Worm (Caenorhabditis elegans) whole organism, L3 larva: ENCODE measurements around the gene T28C6.10.
A peak's percentile ranks its signal among the peaks of the same experiment; 100 is the strongest.

Experiments used
- R02D3.7 ChIP-seq: fragments of 150-350 bp; optimal IDR thresholded peaks from 2 replicates; lab custom pipeline; 2014; ENCODE audit warnings: missing biosample characterization, missing genetic modification characterization
- ZK546.5 ChIP-seq: sonication (generic microtip); optimal IDR thresholded peaks from 2 replicates; lab custom pipeline; 2017; ENCODE audit warnings: missing biosample characterization, missing genetic modification characterization
- aly-2 ChIP-seq: fragments of 150-350 bp; optimal IDR thresholded peaks from 2 replicates; lab custom pipeline; 2014; ENCODE audit warnings: missing biosample characterization, missing genetic modification characterization
- ama-1 ChIP-seq: fragments of 150-350 bp; optimal IDR thresholded peaks from 2 replicates; lab custom pipeline; 2018
- ceh-16 ChIP-seq: sonication (generic microtip); optimal IDR thresholded peaks from 2 replicates; lab custom pipeline; 2017; ENCODE audit warnings: missing biosample characterization, missing genetic modification characterization
- ceh-28 ChIP-seq: fragments of 150-350 bp; optimal IDR thresholded peaks from 2 replicates; lab custom pipeline; 2014; ENCODE audit warnings: missing biosample characterization, missing genetic modification reagents, missing genetic modification characterization
- ceh-82 ChIP-seq: fragments of 150-350 bp; optimal IDR thresholded peaks from 2 replicates; lab custom pipeline; 2014; ENCODE audit warnings: missing biosample characterization, missing genetic modification characterization
- ceh-9 ChIP-seq: sonication (generic microtip); optimal IDR thresholded peaks from 2 replicates; lab custom pipeline; 2018; ENCODE audit warnings: missing biosample characterization, missing genetic modification characterization
- daf-12 ChIP-seq: fragments of 150-350 bp; optimal IDR thresholded peaks from 2 replicates; lab custom pipeline; 2014; ENCODE audit warnings: missing biosample characterization, missing genetic modification reagents, missing genetic modification characterization
- egl-5 ChIP-seq: fragments of 150-350 bp; optimal IDR thresholded peaks from 2 replicates; lab custom pipeline; 2017; ENCODE audit warnings: missing biosample characterization, missing genetic modification reagents, missing genetic modification characterization, inconsistent platforms
- elt-1 ChIP-seq: fragments of 150-350 bp; optimal IDR thresholded peaks from 2 replicates; lab custom pipeline; 2014; ENCODE audit warnings: missing biosample characterization, missing genetic modification characterization
- elt-2 ChIP-seq: sonication (generic microtip); optimal IDR thresholded peaks from 2 replicates; lab custom pipeline; 2016; ENCODE audit warnings: missing genetic modification reagents, mild to moderate bottlenecking, missing genetic modification characterization, missing compliant biosample characterization
- eor-1 ChIP-seq, 2 experiments: fragments of 150-350 bp; optimal IDR thresholded peaks; 2 replicates each; lab custom pipeline; 2014 to 2018; ENCODE audit warnings: missing biosample characterization in 2 of 2, missing genetic modification characterization in 2 of 2
- fkh-2 ChIP-seq: fragments of 150-350 bp; optimal IDR thresholded peaks from 2 replicates; lab custom pipeline; 2014; ENCODE audit warnings: missing biosample characterization, missing genetic modification reagents, missing genetic modification characterization
- jun-1 ChIP-seq: fragments of 150-350 bp; optimal IDR thresholded peaks from 2 replicates; lab custom pipeline; 2014; ENCODE audit warnings: missing biosample characterization, missing genetic modification reagents, missing genetic modification characterization
- lin-15B ChIP-seq: fragments of 150-350 bp; optimal IDR thresholded peaks from 2 replicates; lab custom pipeline; 2014; ENCODE audit warnings: missing biosample characterization, missing genetic modification characterization
- lin-39 ChIP-seq: fragments of 150-350 bp; optimal IDR thresholded peaks from 2 replicates; lab custom pipeline; 2018; ENCODE audit warnings: missing biosample characterization, missing genetic modification reagents, missing genetic modification characterization
- lsy-12 ChIP-seq: sonication (generic microtip); optimal IDR thresholded peaks from 2 replicates; lab custom pipeline; 2016; ENCODE audit warnings: mild to moderate bottlenecking, missing genetic modification characterization, missing compliant biosample characterization
- mdl-1 ChIP-seq: fragments of 150-350 bp; optimal IDR thresholded peaks from 2 replicates; lab custom pipeline; 2014; ENCODE audit warnings: missing biosample characterization, missing genetic modification characterization
- mml-1 ChIP-seq: fragments of 150-350 bp; sonication (generic microtip); optimal IDR thresholded peaks from 3 replicates; lab custom pipeline; 2014; ENCODE audit warnings: missing biosample characterization, missing genetic modification characterization
- nfya-1 ChIP-seq: sonication (generic microtip); optimal IDR thresholded peaks from 2 replicates; lab custom pipeline; 2017; ENCODE audit warnings: missing genetic modification characterization, mild to moderate bottlenecking, missing compliant biosample characterization, antibody characterized with exemption, moderate library complexity; ENCODE audit not compliant: insufficient read depth
- nhr-12 ChIP-seq: fragments of 150-350 bp; optimal IDR thresholded peaks from 2 replicates; lab custom pipeline; 2014; ENCODE audit warnings: missing biosample characterization, missing genetic modification characterization
- nhr-23 ChIP-seq: fragments of 150-350 bp; optimal IDR thresholded peaks from 2 replicates; lab custom pipeline; 2014; ENCODE audit warnings: missing biosample characterization, missing genetic modification reagents, missing genetic modification characterization
- nhr-237 ChIP-seq: fragments of 150-350 bp; optimal IDR thresholded peaks from 2 replicates; lab custom pipeline; 2014; ENCODE audit warnings: missing biosample characterization, missing genetic modification characterization
- nhr-25 ChIP-seq: sonication (generic microtip); optimal IDR thresholded peaks from 2 replicates; lab custom pipeline; 2017; ENCODE audit warnings: missing biosample characterization, missing genetic modification characterization
- nhr-28 ChIP-seq: fragments of 150-350 bp; optimal IDR thresholded peaks from 2 replicates; lab custom pipeline; 2014; ENCODE audit warnings: missing biosample characterization, missing genetic modification characterization
- nhr-43 ChIP-seq: sonication (generic microtip); optimal IDR thresholded peaks from 2 replicates; lab custom pipeline; 2016; ENCODE audit warnings: mild to moderate bottlenecking, missing genetic modification characterization, missing compliant biosample characterization; ENCODE audit not compliant: poor library complexity, severe bottlenecking
- nhr-67 ChIP-seq: fragments of 150-350 bp; optimal IDR thresholded peaks from 2 replicates; lab custom pipeline; 2014; ENCODE audit warnings: missing biosample characterization, missing genetic modification characterization
- pha-4 ChIP-seq: fragments of 150-350 bp; optimal IDR thresholded peaks from 2 replicates; lab custom pipeline; 2014; ENCODE audit warnings: missing biosample characterization, missing genetic modification reagents, missing genetic modification characterization
- pqm-1 ChIP-seq: fragments of 150-350 bp; optimal IDR thresholded peaks from 2 replicates; lab custom pipeline; 2017; ENCODE audit warnings: missing biosample characterization, missing genetic modification characterization, inconsistent platforms
- sea-2 ChIP-seq: fragments of 150-350 bp; sonication (generic microtip); optimal IDR thresholded peaks from 4 replicates; lab custom pipeline; 2014; ENCODE audit warnings: missing biosample characterization, missing genetic modification reagents, missing genetic modification characterization
- snpc-4 ChIP-seq: fragments of 150-350 bp; optimal IDR thresholded peaks from 2 replicates; lab custom pipeline; 2014; ENCODE audit warnings: missing biosample characterization, missing genetic modification characterization
- tbx-2 ChIP-seq: sonication (generic microtip); optimal IDR thresholded peaks from 2 replicates; lab custom pipeline; 2016; ENCODE audit warnings: mild to moderate bottlenecking, missing genetic modification characterization, missing compliant biosample characterization
- zag-1 ChIP-seq: fragments of 150-350 bp; optimal IDR thresholded peaks from 2 replicates; lab custom pipeline; 2014; ENCODE audit warnings: missing biosample characterization, missing genetic modification characterization
- ztf-11 ChIP-seq: fragments of 150-350 bp; optimal IDR thresholded peaks from 2 replicates; lab custom pipeline; 2014; ENCODE audit warnings: missing biosample characterization, missing genetic modification characterization

T28C6.10 gene

DNA sequence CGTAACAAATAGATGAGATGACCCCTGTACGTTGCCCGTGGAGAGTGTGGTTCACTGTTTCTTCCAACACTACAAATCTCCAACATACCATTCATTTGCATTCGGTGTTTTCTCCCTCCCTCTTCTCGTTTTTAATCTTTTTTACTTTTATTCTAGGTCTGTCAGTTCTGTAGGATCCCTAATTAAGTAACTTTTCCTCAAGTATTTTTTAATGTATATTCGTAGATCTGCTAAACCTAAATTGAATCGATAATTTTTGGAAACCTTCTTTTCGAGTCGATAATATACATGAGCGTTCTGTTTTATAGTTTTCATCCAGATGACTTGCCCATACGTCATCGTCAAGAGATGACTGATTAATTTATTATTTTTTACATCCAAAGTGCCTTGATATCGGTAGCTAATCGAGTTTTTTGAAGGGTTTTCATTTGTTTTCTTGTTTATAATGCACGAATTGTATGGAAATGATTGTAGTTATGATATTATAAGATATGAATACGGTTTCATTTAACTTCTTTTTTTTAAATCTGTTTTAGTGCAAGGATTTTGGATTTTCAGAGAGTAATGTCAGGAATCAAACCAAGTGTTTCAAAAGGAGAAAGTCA lies 22.5 kb downstream of the T28C6.10 start, which contains the start of the genes T28C6.11 and T11B7.1:
Gene T28C6.11 (minus strand): TSS at position 101 of the 605 bp plus-strand sequence.
Gene T11B7.1 (plus strand): TSS at position 555 of the 605 bp plus-strand sequence.
- no peak for TF ChIP-seq nhr-67 (tag; lab: Kevin White, UChicago)
- TF ChIP-seq lin-15B = no peak
- no peak for TF ChIP-seq zag-1
- TF ChIP-seq ama-1 (lab: Kevin White, UChicago) = no peak
- TF ChIP-seq pqm-1 = no peak

DNA sequence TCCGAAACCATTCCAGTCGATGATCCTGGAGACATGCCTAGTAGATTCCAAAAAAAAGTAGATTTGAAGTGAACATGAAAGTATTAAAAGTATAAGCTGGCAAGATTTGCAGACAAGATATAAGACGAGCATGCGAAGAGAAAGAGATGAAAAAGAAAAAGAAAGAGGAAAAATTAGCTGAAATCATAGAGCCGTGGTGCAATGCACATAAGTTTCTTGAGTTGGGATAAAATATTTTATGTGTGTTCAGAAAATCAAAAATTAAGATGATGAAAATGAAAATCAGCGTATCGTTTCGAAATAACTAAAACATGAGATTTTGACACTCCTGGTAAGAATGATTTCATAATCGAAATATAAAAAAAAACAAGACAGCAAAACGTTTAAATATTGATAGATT lies 26.7 kb downstream of the T28C6.10 start, which contains the start of gene T11B7.2:
Gene T11B7.2 (minus strand): TSS at position 101 of the 400 bp plus-strand sequence.
- TF ChIP-seq zag-1 (no peak), aly-2 (no peak), ceh-82 (tag; lab: Kevin White, UChicago) (no peak), lin-39 (no peak), nhr-43 (tag; lab: Kevin White, UChicago) (no peak), nhr-237 (tag; lab: Kevin White, UChicago) (no peak), R02D3.7 (tag; lab: Kevin White, UChicago) (no peak), mdl-1 (tag; lab: Kevin White, UChicago) (no peak), lsy-12 (no peak), ztf-11 (tag; lab: Kevin White, UChicago) (no peak), pha-4 (tag; lab: Kevin White, UChicago) (no peak), ceh-28 (no peak), nhr-28 (tag; lab: Kevin White, UChicago) (no peak), daf-12 (tag; lab: Kevin White, UChicago) (no peak), nhr-25 (tag; lab: Kevin White, UChicago) (no peak), pqm-1 (no peak)
- TF ChIP-seq, all 47 proteins: peak for 0

DNA sequence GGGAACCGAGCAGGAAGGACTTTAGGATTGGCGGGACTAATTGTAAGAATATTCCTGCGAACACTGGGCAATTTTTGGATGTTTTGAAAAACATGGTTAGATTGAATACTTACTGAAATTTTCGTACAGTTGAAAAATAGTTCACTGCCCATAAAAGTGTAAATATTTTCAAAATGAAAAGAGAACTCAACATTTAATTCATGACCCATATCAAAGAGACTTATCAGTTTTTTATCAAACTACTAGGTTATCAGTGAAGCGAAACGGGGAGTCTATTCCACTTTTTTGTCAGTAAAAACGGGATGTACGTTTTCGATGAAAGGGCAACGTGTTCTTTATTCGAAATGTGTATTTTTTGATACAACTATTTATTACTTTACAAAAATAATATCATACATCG lies 28.2 kb downstream of the T28C6.10 start:
- TF ChIP-seq jun-1 = peak; percentile 4
- TF ChIP-seq lin-15B = no peak
- peak; percentile 81 for TF ChIP-seq elt-2 (tag; lab: Kevin White, UChicago)
- peak; percentile 23 for TF ChIP-seq pha-4 (tag; lab: Kevin White, UChicago)
- TF ChIP-seq nhr-43 (tag; lab: Kevin White, UChicago) = no peak
- TF ChIP-seq nfya-1 = no peak
- TF ChIP-seq nhr-67 (tag; lab: Kevin White, UChicago) = no peak
- no peak for TF ChIP-seq nhr-23 (tag; lab: Kevin White, UChicago)
- peak; percentile 55 for TF ChIP-seq pqm-1

ce11 chrIV:8847918-8848317 lies 30.2 kb downstream of the T28C6.10 start, which contains the start of gene col-118:
Gene col-118, plus strand, starts transcription at chrIV:8848218.
- TF ChIP-seq ceh-9 (tag; lab: Kevin White, UChicago) (no peak), eor-1 (tag; optimal IDR thresholded peaks at IDR 0.05; lab: Kevin White, UChicago) (no peak), elt-2 (tag; lab: Kevin White, UChicago) (no peak), nhr-23 (tag; lab: Kevin White, UChicago) (no peak), ama-1 (lab: Kevin White, UChicago) (no peak), nhr-237 (tag; lab: Kevin White, UChicago) (no peak), ztf-11 (tag; lab: Kevin White, UChicago) (no peak), sea-2 (GFP tag; lab: Kevin White, UChicago) (no peak), elt-1 (tag; lab: Kevin White, UChicago) (no peak), lin-15B (no peak), egl-5 (tag; lab: Kevin White, UChicago) (no peak), tbx-2 (tag; lab: Kevin White, UChicago) (no peak), ceh-28 (no peak), lsy-12 (no peak), fkh-2 (tag; lab: Kevin White, UChicago) (no peak), snpc-4 (tag; lab: Kevin White, UChicago) (no peak), mml-1 (tag; lab: Kevin White, UChicago) (no peak), ZK546.5 (tag; lab: Kevin White, UChicago) (no peak)
- TF ChIP-seq, all 47 proteins: peak for 0

DNA sequence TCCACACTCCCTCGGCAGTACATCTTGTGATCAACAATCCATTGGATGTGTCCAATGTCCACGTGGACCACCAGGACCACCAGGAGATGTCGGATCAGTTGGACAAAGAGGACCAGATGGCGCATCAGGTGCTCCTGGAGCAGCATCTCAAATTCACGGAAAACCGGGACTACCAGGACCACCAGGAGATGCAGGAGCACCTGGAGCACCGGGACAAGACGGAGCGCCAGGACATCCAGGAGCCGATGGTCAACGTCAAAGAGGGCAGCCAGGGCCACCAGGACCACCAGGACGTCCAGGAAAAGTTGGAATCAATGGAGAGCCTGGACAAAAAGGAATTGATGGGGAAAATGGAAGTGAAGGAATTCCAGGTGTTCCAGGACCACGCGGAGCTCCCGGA lies 31.2 kb downstream of the T28C6.10 start:
- TF ChIP-seq jun-1 = no peak
- TF ChIP-seq nhr-25 (tag; lab: Kevin White, UChicago) = no peak
- no peak for TF ChIP-seq snpc-4 (tag; lab: Kevin White, UChicago)
- no peak for TF ChIP-seq nhr-12 (tag; lab: Kevin White, UChicago)
- no peak for TF ChIP-seq ztf-11 (tag; lab: Kevin White, UChicago)
- TF ChIP-seq ceh-16 (tag; lab: Kevin White, UChicago) = no peak
